Worm (Caenorhabditis elegans) whole organism, L1 larva: ENCODE results near the gene rtfo-1.

ENCODE experiments used
- ama-1 ChIP-seq: fragments of 150-350 bp; optimal IDR thresholded peaks from 2 replicates; lab custom pipeline; 2014
- lin-14 ChIP-seq: fragments of 200-800 bp; sonication (Bioruptor generic); optimal IDR thresholded peaks from 2 replicates; lab custom pipeline; 2018; ENCODE audit warnings: mild to moderate bottlenecking, missing genetic modification characterization, moderate library complexity, missing compliant biosample characterization
- lsy-2 ChIP-seq, 2 experiments: fragments of 150-350 bp; optimal IDR thresholded peaks; 2 replicates each; lab custom pipeline; 2014; ENCODE audit warnings: missing biosample characterization in 2 of 2, missing genetic modification characterization in 2 of 2
- nhr-12 ChIP-seq: sonication (generic microtip); optimal IDR thresholded peaks from 2 replicates; lab custom pipeline; 2017; ENCODE audit warnings: missing biosample characterization, missing genetic modification characterization
- nhr-90 ChIP-seq: sonication (generic microtip); optimal IDR thresholded peaks from 2 replicates; lab custom pipeline; 2016; ENCODE audit warnings: mild to moderate bottlenecking, missing genetic modification characterization, missing compliant biosample characterization; ENCODE audit not compliant: poor library complexity
- rnt-1 ChIP-seq: sonication (generic microtip); optimal IDR thresholded peaks from 2 replicates; lab custom pipeline; 2016; ENCODE audit warnings: mild to moderate bottlenecking, missing genetic modification characterization, moderate library complexity, missing compliant biosample characterization
- tlp-1 ChIP-seq: fragments of 150-350 bp; optimal IDR thresholded peaks from 2 replicates; lab custom pipeline; 2014; ENCODE audit warnings: missing biosample characterization, missing genetic modification characterization

DNA sequence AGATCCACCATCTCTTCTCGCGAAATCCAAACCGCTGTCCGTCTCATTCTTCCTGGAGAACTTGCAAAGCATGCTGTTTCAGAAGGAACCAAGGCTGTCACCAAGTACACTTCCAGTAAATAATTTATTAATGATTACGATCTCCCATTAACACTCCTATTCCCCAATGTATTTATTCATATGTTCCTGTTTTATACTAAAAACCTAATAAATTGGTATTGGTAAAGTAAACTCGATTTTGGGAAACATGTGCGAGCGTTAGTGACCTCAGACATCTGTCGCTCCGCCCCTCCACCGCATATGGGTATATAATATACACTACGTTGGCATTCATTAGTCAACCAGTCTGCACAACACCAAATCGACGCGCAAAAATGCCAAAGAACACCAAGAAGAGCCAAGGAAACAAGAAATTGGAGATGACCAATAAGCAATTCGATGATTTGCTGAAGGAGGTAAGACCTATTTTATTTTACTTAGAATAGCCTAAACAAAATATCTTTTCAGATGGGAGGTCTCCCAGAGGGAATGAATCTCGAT lies 36.3 kb downstream of the rtfo-1 start, which contains the start of gene C50F4.6:
- TF ChIP-seq tlp-1 (tag; lab: Kevin White, UChicago) (no peak), rnt-1 (no peak), lsy-2 (tag; optimal IDR thresholded peaks at IDR 0.05; lab: Kevin White, UChicago) (peak in 1 of 2 experiments; percentile 27), lin-14 (GFP tag; lab: Kevin White, UChicago) (no peak), nhr-12 (tag; lab: Kevin White, UChicago) (no peak), nhr-90 (tag; lab: Kevin White, UChicago) (no peak), ama-1 (lab: Kevin White, UChicago) (no peak)
